Worm (Caenorhabditis elegans): ENCODE measurements around the gene hrpl-1.

The hrpl-1 gene

DNA sequence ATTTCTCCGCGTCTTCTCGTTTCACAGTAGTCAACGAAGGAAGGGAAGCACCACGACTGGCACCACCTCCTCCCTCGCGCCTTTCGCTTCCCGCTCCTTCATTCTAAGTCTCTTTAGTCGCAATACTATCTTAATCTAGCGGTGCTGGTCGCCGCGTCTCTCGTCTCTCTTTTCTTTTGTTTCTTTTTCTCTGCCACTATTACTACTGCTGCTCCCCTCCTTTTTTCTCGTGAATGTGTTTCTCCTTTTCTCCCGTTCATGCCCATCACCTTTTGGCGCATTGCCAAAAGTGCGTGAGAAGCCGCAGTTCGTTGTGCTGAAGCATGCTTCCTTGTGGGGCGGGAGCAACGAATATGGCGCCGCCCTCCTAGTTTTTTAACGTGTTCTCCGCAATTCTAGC, 28.0 kb downstream of the hrpl-1 start (continued):
- TF ChIP-seq nhr-11 (tag; optimal IDR thresholded peaks at IDR 0.05) (no peak), ztf-1 (GFP tag; conservative IDR thresholded peaks at IDR 0.05) (no peak), nhr-10 (tag; optimal IDR thresholded peaks at IDR 0.05) (no peak), mbf-1 (tag; optimal IDR thresholded peaks at IDR 0.05) (no peak), aly-2 (tag; optimal IDR thresholded peaks at IDR 0.05) (no peak), ztf-4 (tag; optimal IDR thresholded peaks at IDR 0.05) (peak; percentile 61), blmp-1 (tag; optimal IDR thresholded peaks at IDR 0.05; ENCODE audit: insufficient read depth) (peak; percentile 82), alr-1 (tag; optimal IDR thresholded peaks at IDR 0.05) (no peak), elt-3 (tag; optimal IDR thresholded peaks at IDR 0.05) (no peak), sma-3 (GFP tag; optimal IDR thresholded peaks at IDR 0.05) (peak; percentile 55), nhr-129 (tag; optimal IDR thresholded peaks at IDR 0.05) (peak; percentile 78), mab-5 (tag; optimal IDR thresholded peaks at IDR 0.05) (peak; percentile 20), lsy-2 (tag; optimal IDR thresholded peaks at IDR 0.05) (peak; percentile 45 to 77), egl-27 (tag; optimal IDR thresholded peaks at IDR 0.05) (peak; percentile 65), elt-1 (tag; optimal IDR thresholded peaks at IDR 0.05) (no peak), ceh-16 (tag; optimal IDR thresholded peaks at IDR 0.05) (no peak), R02D3.7 (tag; optimal IDR thresholded peaks at IDR 0.05) (no peak)

ce11 chrII:6927034-6927433, 28.5 kb downstream of the hrpl-1 start:
- TF ChIP-seq mbf-1 (tag; optimal IDR thresholded peaks at IDR 0.05) (no peak), mdl-1 (tag; optimal IDR thresholded peaks at IDR 0.05) (no peak), sma-9 (GFP tag; optimal IDR thresholded peaks at IDR 0.05) (peak; percentile 73), sma-9 (tag; optimal IDR thresholded peaks at IDR 0.05) (no peak), nhr-6 (tag; optimal IDR thresholded peaks at IDR 0.05) (no peak)

DNA sequence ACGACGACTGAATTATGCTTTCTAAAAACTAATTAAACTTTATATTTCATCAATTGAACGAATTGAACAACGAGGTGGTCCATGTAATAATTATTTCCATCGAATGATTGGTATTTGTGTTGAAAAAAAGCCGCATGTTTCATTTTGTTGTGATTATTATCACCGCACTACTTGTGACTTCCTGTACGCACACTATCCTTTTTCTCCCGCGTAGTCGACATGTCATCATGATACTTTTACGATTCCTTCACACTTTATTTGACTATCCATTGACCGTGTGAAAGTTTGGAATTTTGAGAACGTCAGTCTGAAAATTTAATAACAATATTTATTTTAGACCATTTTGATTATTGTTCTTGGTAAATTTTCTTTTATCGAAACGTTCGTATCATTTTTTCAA, 29.1 kb downstream of the hrpl-1 start, which contains the start of gene F22D3.4:
Gene F22D3.4 (minus strand): TSS at position 1 of the 400 bp plus-strand sequence.
- TF ChIP-seq nhr-23 (tag; optimal IDR thresholded peaks at IDR 0.05) = no peak
- no peak for TF ChIP-seq ztf-4 (tag; optimal IDR thresholded peaks at IDR 0.05)
- TF ChIP-seq unc-62 (GFP tag; optimal IDR thresholded peaks at IDR 0.05) = no peak
- TF ChIP-seq lin-39 (tag; optimal IDR thresholded peaks at IDR 0.05) = no peak
- TF ChIP-seq dmd-4 (tag; optimal IDR thresholded peaks at IDR 0.05) = no peak
- no peak for TF ChIP-seq unc-39 (tag; optimal IDR thresholded peaks at IDR 0.05)
- TF ChIP-seq aly-2 (tag; optimal IDR thresholded peaks at IDR 0.05) = no peak
- TF ChIP-seq sem-4 (tag; optimal IDR thresholded peaks at IDR 0.05) = no peak

- TF ChIP-seq dmd-4 (tag; optimal IDR thresholded peaks at IDR 0.05) = no peak
- no peak for TF ChIP-seq ceh-82 (tag; optimal IDR thresholded peaks at IDR 0.05)
- no peak for TF ChIP-seq ztf-4 (tag; optimal IDR thresholded peaks at IDR 0.05)
- TF ChIP-seq ztf-1 (GFP tag; conservative IDR thresholded peaks at IDR 0.05) = no peak
- TF ChIP-seq nhr-129 (tag; optimal IDR thresholded peaks at IDR 0.05) = peak; percentile 63
- TF ChIP-seq unc-55 (GFP tag; optimal IDR thresholded peaks at IDR 0.05) = peak; percentile 45
- TF ChIP-seq nhr-21 (tag; optimal IDR thresholded peaks at IDR 0.05) = no peak
- TF ChIP-seq nhr-77 (tag; optimal IDR thresholded peaks at IDR 0.05) = no peak
- peak; percentile 59 for TF ChIP-seq F13H6.1 (tag; optimal IDR thresholded peaks at IDR 0.05)
- TF ChIP-seq ZK546.5 (tag; optimal IDR thresholded peaks at IDR 0.05) = no peak
- TF ChIP-seq sem-4 (tag; optimal IDR thresholded peaks at IDR 0.05) = no peak
- TF ChIP-seq skn-1 (tag; optimal IDR thresholded peaks at IDR 0.05) = peak; percentile 28
- TF ChIP-seq fos-1 (tag; optimal IDR thresholded peaks at IDR 0.05) = peak; percentile 11
- TF ChIP-seq peb-1 (tag; optimal IDR thresholded peaks at IDR 0.05) = no peak
- no peak for TF ChIP-seq gmeb-1 (tag; optimal IDR thresholded peaks at IDR 0.05)
- no peak for TF ChIP-seq nhr-11 (tag; optimal IDR thresholded peaks at IDR 0.05)
- TF ChIP-seq snpc-4 (tag; optimal IDR thresholded peaks at IDR 0.05) = peak; percentile 2
- no peak for TF ChIP-seq nhr-10 (tag; optimal IDR thresholded peaks at IDR 0.05)
- TF ChIP-seq unc-62 (GFP tag; optimal IDR thresholded peaks at IDR 0.05) = no peak
- no peak for TF ChIP-seq zag-1 (tag; optimal IDR thresholded peaks at IDR 0.05)
- peak; percentile 38 for TF ChIP-seq nhr-25 (tag; optimal IDR thresholded peaks at IDR 0.05)
- TF ChIP-seq ceh-16 (tag; optimal IDR thresholded peaks at IDR 0.05) = no peak
- TF ChIP-seq Y55F3AM.14 (GFP tag; optimal IDR thresholded peaks at IDR 0.05) = no peak
- peak; percentile 66 for TF ChIP-seq nhr-6 (tag; optimal IDR thresholded peaks at IDR 0.05)
- no peak for TF ChIP-seq mdl-1 (tag; optimal IDR thresholded peaks at IDR 0.05)
- peak; percentile 77 for TF ChIP-seq sma-9 (GFP tag; optimal IDR thresholded peaks at IDR 0.05)
- TF ChIP-seq sma-9 (tag; optimal IDR thresholded peaks at IDR 0.05) = no peak
- TF ChIP-seq mbf-1 (tag; optimal IDR thresholded peaks at IDR 0.05) = no peak
- TF ChIP-seq nhr-237 (tag; optimal IDR thresholded peaks at IDR 0.05) = no peak
- peak in 1 of 2 experiments; percentile 66 for TF ChIP-seq lsy-2 (tag; optimal IDR thresholded peaks at IDR 0.05)
- TF ChIP-seq crh-2 (tag; optimal IDR thresholded peaks at IDR 0.05) = peak; percentile 59
- no peak for TF ChIP-seq mab-5 (tag; optimal IDR thresholded peaks at IDR 0.05)
- no peak for TF ChIP-seq nhr-12 (tag; optimal IDR thresholded peaks at IDR 0.05)
- no peak for TF ChIP-seq aly-2 (tag; optimal IDR thresholded peaks at IDR 0.05)
- TF ChIP-seq C34F6.9 (tag; optimal IDR thresholded peaks at IDR 0.05) = peak; percentile 80
- no peak for TF ChIP-seq ama-1 (optimal IDR thresholded peaks at IDR 0.05)
- TF ChIP-seq elt-1 (tag; optimal IDR thresholded peaks at IDR 0.05) = no peak
Measured at ce11 chrII:6928416-6928815, 29.9 kb downstream of the hrpl-1 start, which contains the start of gene flcn-1. Gene flcn-1 (plus strand): TSS chrII:6928763.

Data from whole organism, L2 larva.